Fruit fly (Drosophila melanogaster): Measurements from ENCODE around the gene mtgo.

The mtgo gene

dm6 chr2L:16597798-16598737, 53.3 kb downstream of the mtgo start (continued):
- TF ChIP-seq CG1233 (GFP tag; optimal IDR thresholded peaks at IDR 0.05) (no peak), tio (GFP tag; optimal IDR thresholded peaks at IDR 0.05) (no peak), CG4282 (GFP tag; optimal IDR thresholded peaks at IDR 0.05) (no peak), wdn (GFP tag; IDR thresholded peaks at IDR 0.05) (no peak), CG11085 (GFP tag; IDR thresholded peaks at IDR 0.05) (no peak), CG14965 (GFP tag; optimal IDR thresholded peaks at IDR 0.05; ENCODE audit: borderline replicate concordance) (no peak), br (optimal IDR thresholded peaks at IDR 0.05) (no peak), ttk (GFP tag; IDR thresholded peaks at IDR 0.05) (peak; percentile 73; the same call in 1 of the 2 replicates), Dbx (GFP tag; IDR thresholded peaks at IDR 0.05) (no peak), CG9876 (GFP tag; optimal IDR thresholded peaks at IDR 0.05) (no peak), ac (GFP tag; optimal IDR thresholded peaks at IDR 0.05) (peak; percentile 49), croc (GFP tag; conservative IDR thresholded peaks at IDR 0.05) (peak; percentile 40; the same call in 2 of the 3 replicates), HmgZ (tag; optimal IDR thresholded peaks at IDR 0.05) (no peak), CG15514 (GFP tag; optimal IDR thresholded peaks at IDR 0.05) (no peak), ham (GFP tag; IDR thresholded peaks at IDR 0.05) (no peak), jumu (GFP tag; optimal IDR thresholded peaks at IDR 0.05) (peak; percentile 28), HmgD (GFP tag; optimal IDR thresholded peaks at IDR 0.05) (no peak), peb (GFP tag; IDR thresholded peaks at IDR 0.05) (no peak), CkIIα-i1 (GFP tag; IDR thresholded peaks at IDR 0.05) (no peak), bbx (GFP tag; IDR thresholded peaks at IDR 0.05; ENCODE audit: partially characterized antibody) (no peak), CG18599 (GFP tag; optimal IDR thresholded peaks at IDR 0.05) (no peak), Spps (tag; optimal IDR thresholded peaks at IDR 0.05) (peak; percentile 33), Gsc (GFP tag; IDR thresholded peaks at IDR 0.05) (no peak), gro (GFP tag; optimal IDR thresholded peaks at IDR 0.05) (no peak), Elba2 (GFP tag; optimal IDR thresholded peaks at IDR 0.05) (no peak), zfh1 (GFP tag; IDR thresholded peaks at IDR 0.05) (peak; percentile 82), insv (GFP tag; optimal IDR thresholded peaks at IDR 0.05) (no peak), Doc2 (GFP tag; IDR thresholded peaks at IDR 0.05) (no peak), eyg (GFP tag; optimal IDR thresholded peaks at IDR 0.05) (no peak), Xrp1 (GFP tag; IDR thresholded peaks at IDR 0.05) (peak; percentile 64), CG5245 (GFP tag; optimal IDR thresholded peaks at IDR 0.05) (peak; percentile 62), gce (GFP tag; IDR thresholded peaks at IDR 0.05) (peak; percentile 51; the same call in 1 of the 3 replicates), CG11695 (GFP tag; IDR thresholded peaks at IDR 0.05) (no peak), Oaz (GFP tag; IDR thresholded peaks at IDR 0.05) (no peak), pum (GFP tag; optimal IDR thresholded peaks at IDR 0.05) (peak; percentile 42), CG6765 (GFP tag; optimal IDR thresholded peaks at IDR 0.05) (no peak), H15 (GFP tag; IDR thresholded peaks at IDR 0.05) (no peak), grau (tag; optimal IDR thresholded peaks at IDR 0.05) (peak; percentile 63), CG7372 (GFP tag; IDR thresholded peaks at IDR 0.05) (no peak), hth (optimal IDR thresholded peaks at IDR 0.05) (no peak), B-H2 (GFP tag; optimal IDR thresholded peaks at IDR 0.05) (no peak), CG7928 (GFP tag; optimal IDR thresholded peaks at IDR 0.05) (no peak), exex (tag; optimal IDR thresholded peaks at IDR 0.05) (no peak), CG2202 (tag; optimal IDR thresholded peaks at IDR 0.05) (peak; percentile 73), CG42726 (GFP tag; IDR thresholded peaks at IDR 0.05; ENCODE audit: partially characterized antibody) (no peak), mirr (GFP tag; optimal IDR thresholded peaks at IDR 0.05) (no peak), CG7839 (tag; optimal IDR thresholded peaks at IDR 0.05) (peak; percentile 66), Atf3 (GFP tag; optimal IDR thresholded peaks at IDR 0.05) (peak; percentile 73), CG8478 (optimal IDR thresholded peaks at IDR 0.05) (no peak), Chrac-16 (GFP tag; optimal IDR thresholded peaks at IDR 0.05) (peak; percentile 62), crol (GFP tag; IDR thresholded peaks at IDR 0.05) (peak; percentile 86)

Measured in whole organism, embryonic.